Fruit fly (Drosophila melanogaster): ENCODE results near the gene Dbct.

dm6 chrX:15111888-15112287, 26.0 kb downstream of the Dbct start:
- no peak for TF ChIP-seq CG7839 (tag; optimal IDR thresholded peaks at IDR 0.05)
- TF ChIP-seq CG18011 (GFP tag; optimal IDR thresholded peaks at IDR 0.05) = no peak

Data from whole organism, embryonic.